Worm (Caenorhabditis elegans) whole organism, late embryonic: ENCODE data around the gene rpm-1.
"Not testable (repeated sequence)": the region's sequence is repeated elsewhere in the genome, so short reads cannot be mapped to it uniquely, and the experiment has no call there.

Experiments used
- K09A11.1 ChIP-seq: sonication (generic microtip); optimal IDR thresholded peaks from 2 replicates; lab custom pipeline; 2017; ENCODE audit warnings: antibody characterized with exemption, mild to moderate bottlenecking, missing genetic modification characterization, missing compliant biosample characterization; ENCODE audit not compliant: insufficient read depth
- ama-1 ChIP-seq: fragments of 150-350 bp; optimal IDR thresholded peaks from 2 replicates; lab custom pipeline; 2014
- ceh-22 ChIP-seq: sonication (generic microtip); optimal IDR thresholded peaks from 2 replicates; lab custom pipeline; 2017; ENCODE audit warnings: missing biosample characterization, missing genetic modification characterization
- ceh-24 ChIP-seq: sonication (generic microtip); optimal IDR thresholded peaks from 2 replicates; lab custom pipeline; 2016; ENCODE audit warnings: mild to moderate bottlenecking, missing genetic modification characterization, missing compliant biosample characterization
- che-1 ChIP-seq: sonication (generic microtip); optimal IDR thresholded peaks from 2 replicates; lab custom pipeline; 2016; ENCODE audit warnings: mild to moderate bottlenecking, missing genetic modification characterization, missing compliant biosample characterization
- dve-1 ChIP-seq: sonication (generic microtip); optimal IDR thresholded peaks from 2 replicates; lab custom pipeline; 2017; ENCODE audit warnings: antibody characterized with exemption, mild to moderate bottlenecking, missing genetic modification characterization, missing compliant biosample characterization
- hlh-13 ChIP-seq: fragments of 200-800 bp; sonication (Bioruptor generic); optimal IDR thresholded peaks from 2 replicates; lab custom pipeline; 2018; ENCODE audit warnings: mild to moderate bottlenecking, missing genetic modification characterization, missing compliant biosample characterization
- pros-1 ChIP-seq: fragments of 150-350 bp; optimal IDR thresholded peaks from 2 replicates; lab custom pipeline; 2014; ENCODE audit warnings: missing biosample characterization, missing genetic modification reagents, missing genetic modification characterization
- ref-2 ChIP-seq: sonication (generic microtip); optimal IDR thresholded peaks from 2 replicates; lab custom pipeline; 2016; ENCODE audit warnings: missing genetic modification characterization, missing compliant biosample characterization
- ttx-3 ChIP-seq: sonication (generic microtip); optimal IDR thresholded peaks from 2 replicates; lab custom pipeline; 2016; ENCODE audit warnings: missing genetic modification reagents, missing genetic modification characterization, missing compliant biosample characterization

- not testable (repeated sequence) for TF ChIP-seq ceh-22 (tag; lab: Kevin White, UChicago); dve-1 (tag; lab: Kevin White, UChicago); ref-2 (tag; lab: Kevin White, UChicago); K09A11.1 (tag; lab: Kevin White, UChicago); ttx-3 (tag; lab: Kevin White, UChicago); ama-1 (lab: Kevin White, UChicago); pros-1 (tag; lab: Kevin White, UChicago); che-1 (tag; lab: Kevin White, UChicago); hlh-13 (GFP tag; lab: Kevin White, UChicago); ceh-24 (tag; lab: Kevin White, UChicago)
These were observed 42.2 kb upstream of the rpm-1 start, which contains the start of gene F07B7.12 for ce11 chrV:8861949-8862348.
